Worm (Caenorhabditis elegans) whole organism, L4/young adult: ENCODE data around the gene F38A5.2.

Experiments used
- W03F9.2 ChIP-seq: fragments of 150-350 bp; optimal IDR thresholded peaks from 2 replicates; lab custom pipeline; 2014; ENCODE audit warnings: missing biosample characterization, missing genetic modification characterization
- dao-5 ChIP-seq: sonication (generic microtip); optimal IDR thresholded peaks from 2 replicates; lab custom pipeline; 2016; ENCODE audit warnings: missing genotype, missing genetic modification characterization, moderate library complexity, missing compliant biosample characterization
- him-1 ChIP-seq: sonication (generic microtip); optimal IDR thresholded peaks from 2 replicates; lab custom pipeline; 2016; ENCODE audit warnings: missing genotype, missing genetic modification reagents, missing genetic modification characterization, missing compliant biosample characterization

DNA sequence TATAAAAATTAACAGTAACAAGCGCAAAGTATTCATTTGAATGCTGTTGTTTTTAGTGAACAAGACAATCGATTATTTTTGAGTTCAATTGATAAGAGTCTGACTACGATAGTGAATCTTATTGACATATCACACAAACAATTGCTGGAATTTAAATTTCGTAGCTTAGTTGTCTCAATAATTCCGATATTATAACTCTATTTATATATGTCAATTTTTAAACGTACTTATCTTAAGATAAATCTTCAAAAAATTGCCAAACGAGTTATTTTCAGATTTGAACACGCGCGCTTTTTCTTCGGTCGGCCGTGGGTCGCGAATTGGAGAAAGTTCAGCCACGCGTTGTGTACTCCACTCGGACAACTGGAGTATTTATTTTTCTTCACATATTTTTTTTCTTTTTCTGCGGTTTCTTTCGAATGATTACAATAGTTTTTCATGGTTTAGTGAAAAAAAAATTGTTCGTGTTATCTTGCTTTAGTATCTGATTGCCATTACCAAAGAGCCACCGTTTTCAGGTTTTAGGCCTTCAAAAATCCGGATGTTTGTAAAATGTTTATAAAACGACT, 46.6 kb upstream of the F38A5.2 start, which contains the start of the genes cest-5.1 and C01B10.9:
- TF ChIP-seq him-1 (tag; lab: Kevin White, UChicago) (no peak), W03F9.2 (tag; lab: Kevin White, UChicago) (peak; percentile 73), dao-5 (no peak)
